Fruit fly (Drosophila melanogaster) whole organism, embryonic: ENCODE measurements around the gene CG42366.

Source experiments
- Bgb ChIP-seq: fragments of 200-800 bp; sonication (Bioruptor generic); IDR thresholded peaks from 2 replicates; pipeline ENCODE4 v1.3.6; 2022; ENCODE audit warnings: missing biosample characterization, missing genetic modification characterization; ENCODE audit not compliant: partially characterized antibody
- CG11085 ChIP-seq: fragments of 200-800 bp; sonication (Bioruptor generic); IDR thresholded peaks from 2 replicates; pipeline ENCODE4 v1.3.6; 2022; ENCODE audit warnings: missing biosample characterization, missing genetic modification characterization
- CG11093 ChIP-seq: fragments of 200-800 bp; sonication (Bioruptor generic); IDR thresholded peaks from 3 replicates; pipeline ENCODE4 v1.3.6; 2022; ENCODE audit warnings: missing biosample characterization, missing genetic modification characterization
- CG12299 ChIP-seq: fragments of 200-800 bp; sonication (Bioruptor generic); optimal IDR thresholded peaks from 2 replicates; lab custom pipeline; 2018; ENCODE audit warnings: missing biosample characterization, mild to moderate bottlenecking, missing genetic modification characterization
- CG12391 ChIP-seq: fragments of 200-800 bp; sonication (Bioruptor generic); optimal IDR thresholded peaks from 3 replicates; lab custom pipeline; 2018; ENCODE audit warnings: missing biosample characterization, mild to moderate bottlenecking, missing genetic modification characterization, moderate library complexity
- CG14014 ChIP-seq: fragments of 200-800 bp; sonication (Bioruptor generic); IDR thresholded peaks from 2 replicates; pipeline ENCODE4 v1.3.6; 2022; ENCODE audit warnings: missing biosample characterization, missing genetic modification characterization
- CG14965 ChIP-seq: fragments of 200-800 bp; sonication (Bioruptor generic); optimal IDR thresholded peaks from 2 replicates; lab custom pipeline; 2016; ENCODE audit warnings: missing biosample characterization, missing genetic modification characterization, borderline replicate concordance
- CG1529 ChIP-seq: fragments of 200-800 bp; sonication (Bioruptor generic); optimal IDR thresholded peaks from 3 replicates; lab custom pipeline; 2018; ENCODE audit warnings: missing biosample characterization, missing genetic modification characterization
- CG1602 ChIP-seq: fragments of 200-800 bp; sonication (Bioruptor generic); optimal IDR thresholded peaks from 3 replicates; lab custom pipeline; 2016; ENCODE audit warnings: missing biosample characterization, missing genetic modification characterization
- CG16863 ChIP-seq: fragments of 200-800 bp; sonication (Bioruptor generic); optimal IDR thresholded peaks from 3 replicates; lab custom pipeline; 2016; ENCODE audit warnings: missing biosample characterization, missing genetic modification characterization
- CG17802 ChIP-seq: fragments of 200-800 bp; sonication (Bioruptor generic); optimal IDR thresholded peaks from 2 replicates; lab custom pipeline; 2018; ENCODE audit warnings: missing biosample characterization, mild to moderate bottlenecking, missing genetic modification characterization, moderate library complexity
- CG18599 ChIP-seq: fragments of 200-800 bp; sonication (Bioruptor generic); optimal IDR thresholded peaks from 3 replicates; lab custom pipeline; 2017; ENCODE audit warnings: missing biosample characterization, missing genetic modification characterization, mild to moderate bottlenecking, moderate library complexity, missing genetic modification reagents
- CG2120 ChIP-seq: fragments of 200-800 bp; sonication (Bioruptor generic); optimal IDR thresholded peaks from 3 replicates; lab custom pipeline; 2016; ENCODE audit warnings: missing biosample characterization, missing genetic modification characterization
- CG2875 ChIP-seq: fragments of 200-800 bp; sonication (Bioruptor generic); optimal IDR thresholded peaks from 2 replicates; lab custom pipeline; 2017; ENCODE audit warnings: missing biosample characterization, mild to moderate bottlenecking, missing genetic modification characterization, missing genetic modification reagents
- CG34224 ChIP-seq: fragments of 200-800 bp; sonication (Bioruptor generic); IDR thresholded peaks from 3 replicates; pipeline ENCODE4 v1.3.6; 2022; ENCODE audit warnings: missing biosample characterization, missing genetic modification characterization; ENCODE audit not compliant: partially characterized antibody
- CG34422 ChIP-seq: fragments of 200-800 bp; sonication (Bioruptor generic); IDR thresholded peaks from 3 replicates; pipeline ENCODE4 v1.3.6; 2022; ENCODE audit warnings: missing biosample characterization, missing genetic modification characterization
- CG42726 ChIP-seq: fragments of 200-800 bp; sonication (Bioruptor generic); IDR thresholded peaks from 2 replicates; pipeline ENCODE4 v1.3.6; 2022; ENCODE audit warnings: missing biosample characterization, missing genetic modification characterization; ENCODE audit not compliant: partially characterized antibody
- CG4424 ChIP-seq: fragments of 200-800 bp; sonication (Bioruptor generic); optimal IDR thresholded peaks from 3 replicates; lab custom pipeline; 2016; ENCODE audit warnings: missing biosample characterization, missing genetic modification characterization
- CG4854 ChIP-seq: fragments of 200-800 bp; sonication (Bioruptor generic); optimal IDR thresholded peaks from 2 replicates; lab custom pipeline; 2016; ENCODE audit warnings: missing biosample characterization, missing genetic modification characterization, inconsistent platforms
- CG8089 ChIP-seq: fragments of 200-800 bp; sonication (Bioruptor generic); optimal IDR thresholded peaks from 3 replicates; lab custom pipeline; 2016; ENCODE audit warnings: missing biosample characterization, missing genetic modification characterization
- CG8290 ChIP-seq, 3 experiments: fragments of 200-800 bp; sonication (Bioruptor generic); optimal IDR thresholded peaks; 2 replicates each; lab custom pipeline; 2016 to 2019; ENCODE audit warnings: missing biosample characterization in 3 of 3, missing genetic modification characterization in 3 of 3, mild to moderate bottlenecking in 2 of 3, moderate library complexity in 1 of 3
- CG9215 ChIP-seq: fragments of 200-800 bp; sonication (Bioruptor generic); IDR thresholded peaks from 2 replicates; pipeline ENCODE4 v1.3.6; 2022; ENCODE audit warnings: missing biosample characterization, missing genetic modification characterization
- CG9727 ChIP-seq: fragments of 200-800 bp; sonication (Bioruptor generic); optimal IDR thresholded peaks from 3 replicates; lab custom pipeline; 2017; ENCODE audit warnings: missing biosample characterization, mild to moderate bottlenecking, missing genetic modification characterization
- Chrac-16 ChIP-seq: fragments of 200-800 bp; sonication (Bioruptor generic); optimal IDR thresholded peaks from 3 replicates; lab custom pipeline; 2016; ENCODE audit warnings: missing biosample characterization, missing genetic modification characterization
- Doc3 ChIP-seq: fragments of 200-800 bp; sonication (Bioruptor generic); IDR thresholded peaks from 3 replicates; pipeline ENCODE4 v1.3.6; 2022; ENCODE audit warnings: missing biosample characterization, missing genetic modification characterization; ENCODE audit not compliant: partially characterized antibody
- ERR ChIP-seq: fragments of 200-800 bp; sonication (Bioruptor generic); optimal IDR thresholded peaks from 2 replicates; lab custom pipeline; 2016; ENCODE audit warnings: missing biosample characterization, missing genetic modification characterization
- Elba2 ChIP-seq: fragments of 200-800 bp; sonication (Bioruptor generic); optimal IDR thresholded peaks from 3 replicates; lab custom pipeline; 2016; ENCODE audit warnings: missing biosample characterization, missing genetic modification characterization
- Fer3 ChIP-seq: fragments of 200-800 bp; sonication (Bioruptor generic); optimal IDR thresholded peaks from 2 replicates; lab custom pipeline; 2018; ENCODE audit warnings: missing biosample characterization, mild to moderate bottlenecking, missing genetic modification characterization, moderate library complexity
- NFAT ChIP-seq: fragments of 200-800 bp; sonication (Bioruptor generic); IDR thresholded peaks from 2 replicates; pipeline ENCODE4 v1.3.6; 2022; ENCODE audit warnings: missing biosample characterization, missing genetic modification characterization
- Sry-δ ChIP-seq: fragments of 200-800 bp; sonication (Bioruptor generic); optimal IDR thresholded peaks from 2 replicates; lab custom pipeline; 2016; ENCODE audit warnings: missing biosample characterization, missing genetic modification characterization
- Xrp1 ChIP-seq: fragments of 200-800 bp; sonication (Bioruptor generic); IDR thresholded peaks from 2 replicates; pipeline ENCODE4 v1.3.6; 2022; ENCODE audit warnings: missing biosample characterization, missing genetic modification characterization
- amos ChIP-seq: fragments of 200-800 bp; sonication (Bioruptor generic); IDR thresholded peaks from 2 replicates; pipeline ENCODE4 v1.3.6; 2022; ENCODE audit warnings: missing biosample characterization, missing genetic modification characterization; ENCODE audit not compliant: partially characterized antibody
- ap ChIP-seq: fragments of 200-800 bp; sonication (Bioruptor generic); IDR thresholded peaks from 2 replicates; pipeline ENCODE4 v1.3.6; 2022; ENCODE audit warnings: missing biosample characterization, missing genetic modification characterization
- btn ChIP-seq: fragments of 200-800 bp; sonication (Bioruptor generic); optimal IDR thresholded peaks from 2 replicates; lab custom pipeline; 2016; ENCODE audit warnings: missing biosample characterization, missing genetic modification characterization
- cg ChIP-seq: fragments of 200-800 bp; sonication (Bioruptor generic); optimal IDR thresholded peaks from 3 replicates; lab custom pipeline; 2019; ENCODE audit warnings: missing biosample characterization, mild to moderate bottlenecking, missing genetic modification characterization, moderate library complexity
- chm ChIP-seq: fragments of 200-800 bp; sonication (Bioruptor generic); IDR thresholded peaks from 2 replicates; pipeline ENCODE4 v1.3.6; 2022; ENCODE audit warnings: missing biosample characterization, missing genetic modification characterization
- crol ChIP-seq: fragments of 200-800 bp; sonication (Bioruptor generic); IDR thresholded peaks from 2 replicates; pipeline ENCODE4 v1.3.6; 2022; ENCODE audit warnings: missing biosample characterization, missing genetic modification characterization
- crp ChIP-seq, 2 experiments: fragments of 200-800 bp; sonication (Bioruptor generic); optimal IDR thresholded peaks; 2 replicates in 1 of 2; 3 replicates in 1 of 2; lab custom pipeline; 2017; ENCODE audit warnings: missing biosample characterization in 2 of 2, missing genetic modification characterization in 2 of 2, mild to moderate bottlenecking in 1 of 2, moderate library complexity in 1 of 2
- fu2 ChIP-seq: fragments of 200-800 bp; sonication (Bioruptor generic); optimal IDR thresholded peaks from 2 replicates; lab custom pipeline; 2016; ENCODE audit warnings: missing biosample characterization, missing genetic modification characterization
- gcm2 ChIP-seq: fragments of 200-800 bp; sonication (Bioruptor generic); optimal IDR thresholded peaks from 2 replicates; lab custom pipeline; 2016; ENCODE audit warnings: missing biosample characterization, missing genetic modification characterization
- gsb-n ChIP-seq: fragments of 200-800 bp; sonication (Bioruptor generic); optimal IDR thresholded peaks from 3 replicates; lab custom pipeline; 2018; ENCODE audit warnings: missing biosample characterization, mild to moderate bottlenecking, missing genetic modification characterization
- phol ChIP-seq: fragments of 200-800 bp; sonication (Bioruptor generic); optimal IDR thresholded peaks from 3 replicates; lab custom pipeline; 2018; ENCODE audit warnings: missing biosample characterization, mild to moderate bottlenecking, missing genetic modification characterization, moderate library complexity
- pros ChIP-seq: fragments of 200-800 bp; sonication (Bioruptor generic); optimal IDR thresholded peaks from 3 replicates; lab custom pipeline; 2019; ENCODE audit warnings: missing biosample characterization, mild to moderate bottlenecking, missing genetic modification characterization, moderate library complexity
- sc ChIP-seq, 3 experiments: fragments of >200 bp in 2 of 3; fragments of 200-800 bp in 1 of 3; sonication (Bioruptor generic) in 1 of 3; optimal IDR thresholded peaks; 2 replicates in 2 of 3; 3 replicates in 1 of 3; lab custom pipeline; 2017; ENCODE audit warnings: mild to moderate bottlenecking in 1 of 3, missing biosample characterization in 1 of 3, missing genetic modification characterization in 1 of 3, missing genetic modification reagents in 1 of 3
- sna ChIP-seq: fragments of 200-800 bp; sonication (Bioruptor generic); IDR thresholded peaks from 2 replicates; pipeline ENCODE4 v1.3.6; 2022; ENCODE audit warnings: missing biosample characterization, missing genetic modification characterization; ENCODE audit not compliant: partially characterized antibody
- twi ChIP-seq: fragments of 200-800 bp; optimal IDR thresholded peaks from 2 replicates; lab custom pipeline; 2019; ENCODE audit warnings: missing biosample characterization, mild to moderate bottlenecking, missing genetic modification characterization, moderate library complexity
- unc-4 ChIP-seq: fragments of 200-800 bp; sonication (Bioruptor generic); IDR thresholded peaks from 2 replicates; pipeline ENCODE4 v1.3.6; 2022; ENCODE audit warnings: missing biosample characterization, missing genetic modification characterization; ENCODE audit not compliant: partially characterized antibody
- wdn ChIP-seq: fragments of 200-800 bp; sonication (Bioruptor generic); IDR thresholded peaks from 2 replicates; pipeline ENCODE4 v1.3.6; 2022; ENCODE audit warnings: missing biosample characterization, missing genetic modification characterization
- zen ChIP-seq: fragments of 200-800 bp; sonication (Bioruptor generic); optimal IDR thresholded peaks from 3 replicates; lab custom pipeline; 2018; ENCODE audit warnings: missing biosample characterization, mild to moderate bottlenecking, missing genetic modification characterization, moderate library complexity

The CG42366 gene

DNA sequence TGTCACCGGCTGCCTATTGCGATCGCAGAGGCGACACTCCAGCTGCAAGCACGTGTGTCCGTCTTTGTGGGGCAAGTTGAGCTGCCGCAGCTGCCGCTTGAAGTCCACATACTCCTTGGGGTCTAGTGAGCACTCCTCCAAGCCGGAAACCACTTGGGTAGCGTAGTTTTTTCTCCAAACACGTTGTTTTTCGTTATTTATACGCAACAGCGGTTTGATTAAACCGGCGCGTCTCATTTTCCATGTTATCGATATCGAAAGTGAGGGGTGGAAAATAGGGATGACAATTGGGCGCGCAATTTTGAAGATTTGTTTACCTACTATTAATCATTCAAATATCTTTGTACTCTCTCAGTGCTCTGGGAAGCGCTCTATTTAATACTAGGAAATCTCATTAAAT is 31.8 kb upstream of the CG42366 start, which contains the start of gene mtDNA-helicase:
mtDNA-helicase (minus strand) TSS at position 264 of the 400 bp plus-strand sequence.
- no peak for TF ChIP-seq CG11093 (GFP tag; lab: Robert Waterston, UW)
- no peak for TF ChIP-seq sc (optimal IDR thresholded peaks at IDR 0.05; lab: Kevin White, UChicago)
- no peak for TF ChIP-seq sc (GFP tag; optimal IDR thresholded peaks at IDR 0.05; lab: Kevin White, UChicago)
- TF ChIP-seq CG8089 (GFP tag; lab: Kevin White, UChicago) = no peak
- peak; percentile 33; the same call in 1 of the 2 replicates for TF ChIP-seq amos (GFP tag; lab: Robert Waterston, UW)
- no peak for TF ChIP-seq wdn
- TF ChIP-seq btn (GFP tag; lab: Kevin White, UChicago) = no peak
- no peak for TF ChIP-seq CG14014
- TF ChIP-seq CG4424 (GFP tag; lab: Kevin White, UChicago) = no peak
- no peak for TF ChIP-seq CG16863
- peak; percentile 48 for TF ChIP-seq phol (tag; lab: Kevin White, UChicago)
- no peak for TF ChIP-seq CG9215 (GFP tag; lab: Robert Waterston, UW)
- peak; percentile 54; the same call in 2 of the 3 replicates for TF ChIP-seq CG34224
- TF ChIP-seq ap (GFP tag; lab: Robert Waterston, UW) = no peak
- TF ChIP-seq CG12299 (tag; lab: Kevin White, UChicago) = no peak
- TF ChIP-seq sna = peak; percentile 61; the same call in 1 of the 2 replicates
- TF ChIP-seq Doc3 (GFP tag; lab: Robert Waterston, UW) = peak; percentile 51; the same call in 1 of the 3 replicates
- no peak for TF ChIP-seq fu2 (GFP tag; lab: Kevin White, UChicago)
- TF ChIP-seq twi (tag; lab: Kevin White, UChicago) = no peak
- TF ChIP-seq crp (GFP tag; optimal IDR thresholded peaks at IDR 0.05; lab: Kevin White, UChicago) = peak in 1 of 2 experiments; percentile 34
- peak; percentile 57 for TF ChIP-seq Bgb (GFP tag; lab: Robert Waterston, UW)
- no peak for TF ChIP-seq CG14965 (GFP tag; lab: Kevin White, UChicago)
- peak; percentile 0 for TF ChIP-seq CG2120 (GFP tag; lab: Kevin White, UChicago)
- TF ChIP-seq CG8290 (GFP tag; optimal IDR thresholded peaks at IDR 0.05; lab: Kevin White, UChicago) = no peak
- peak in 1 of 2 experiments; percentile 4 for TF ChIP-seq CG8290 (tag; optimal IDR thresholded peaks at IDR 0.05; lab: Kevin White, UChicago)
- no peak for TF ChIP-seq ERR (GFP tag; lab: Kevin White, UChicago)
- TF ChIP-seq crol (GFP tag; lab: Robert Waterston, UW) = no peak
- TF ChIP-seq Sry-δ (GFP tag; lab: Kevin White, UChicago) = peak; percentile 72
- TF ChIP-seq cg (GFP tag; lab: Kevin White, UChicago) = no peak
- TF ChIP-seq Xrp1 (GFP tag; lab: Robert Waterston, UW) = no peak
- no peak for TF ChIP-seq CG18599
- TF ChIP-seq Fer3 = no peak
- no peak for TF ChIP-seq Chrac-16
- peak; percentile 56; the same call in 1 of the 2 replicates for TF ChIP-seq unc-4 (GFP tag; lab: Robert Waterston, UW)
- TF ChIP-seq CG1602 (GFP tag; lab: Kevin White, UChicago) = no peak
- no peak for TF ChIP-seq gcm2
- no peak for TF ChIP-seq gsb-n (tag; lab: Kevin White, UChicago)
- no peak for TF ChIP-seq CG11085 (GFP tag; lab: Robert Waterston, UW)
- TF ChIP-seq pros (GFP tag; lab: Kevin White, UChicago) = no peak
- TF ChIP-seq CG1529 (GFP tag; lab: Kevin White, UChicago) = no peak
- TF ChIP-seq CG34422 (GFP tag; lab: Robert Waterston, UW) = peak; percentile 49; the same call in 2 of the 3 replicates
- no peak for TF ChIP-seq NFAT (GFP tag; lab: Robert Waterston, UW)
- no peak for TF ChIP-seq chm
- no peak for TF ChIP-seq zen (tag; lab: Kevin White, UChicago)
- no peak for TF ChIP-seq Elba2 (GFP tag; lab: Kevin White, UChicago)
- TF ChIP-seq CG2875 (GFP tag; lab: Kevin White, UChicago) = no peak
- TF ChIP-seq CG42726 (GFP tag; lab: Robert Waterston, UW) = no peak
- TF ChIP-seq CG12391 = peak; percentile 5
- TF ChIP-seq CG4854 (GFP tag; lab: Kevin White, UChicago) = no peak
- TF ChIP-seq CG17802 (tag; lab: Kevin White, UChicago) = no peak
- no peak for TF ChIP-seq CG9727
